Worm (Caenorhabditis elegans): ENCODE data around the gene npr-34.

- TF ChIP-seq klf-2 (GFP tag; conservative IDR thresholded peaks at IDR 0.05) (no peak), cog-1 (tag; optimal IDR thresholded peaks at IDR 0.05) (no peak), med-1 (GFP tag; optimal IDR thresholded peaks at IDR 0.05; ENCODE audit: insufficient read depth) (no peak)
These were observed 32.1 kb upstream of the npr-34 start for ce11 chrII:14771096-14771495.

Measured in whole organism, midembryonic.